Fruit fly (Drosophila melanogaster) whole organism, wandering third instar larva: Measurements from ENCODE around the gene CG14710.

Experiments
- Abd-B ChIP-seq: fragments of >200 bp; optimal IDR thresholded peaks from 2 replicates; lab custom pipeline; 2017; ENCODE audit warnings: missing biosample characterization, missing genetic modification characterization
- GATAd ChIP-seq: sonication (Bioruptor generic); optimal IDR thresholded peaks from 2 replicates; lab custom pipeline; 2016; ENCODE audit warnings: missing biosample characterization, missing genetic modification characterization
- dsf ChIP-seq: sonication (Bioruptor generic); optimal IDR thresholded peaks from 2 replicates; lab custom pipeline; 2016; ENCODE audit warnings: missing biosample characterization, missing genetic modification characterization, borderline replicate concordance
- ey ChIP-seq: fragments of 200-800 bp; sonication (Bioruptor generic); optimal IDR thresholded peaks from 2 replicates; lab custom pipeline; 2016; ENCODE audit warnings: missing biosample characterization, missing genetic modification characterization
- fru ChIP-seq: fragments of 200-800 bp; sonication (Bioruptor generic); optimal IDR thresholded peaks from 3 replicates; lab custom pipeline; 2016; ENCODE audit warnings: missing biosample characterization, mild to moderate bottlenecking, missing genetic modification characterization
- psq ChIP-seq: fragments of 200-800 bp; sonication (Bioruptor generic); optimal IDR thresholded peaks from 3 replicates; lab custom pipeline; 2017; ENCODE audit warnings: missing biosample characterization, mild to moderate bottlenecking, missing genetic modification characterization, moderate library complexity
- sv ChIP-seq: fragments of 200-800 bp; sonication (Bioruptor generic); optimal IDR thresholded peaks from 3 replicates; lab custom pipeline; 2016; ENCODE audit warnings: missing biosample characterization, missing genetic modification characterization
- tai ChIP-seq: sonication (Bioruptor generic); optimal IDR thresholded peaks from 2 replicates; lab custom pipeline; 2016; ENCODE audit warnings: missing biosample characterization, missing genetic modification characterization
- usp ChIP-seq: fragments of >200 bp; optimal IDR thresholded peaks from 2 replicates; lab custom pipeline; 2017; ENCODE audit warnings: missing biosample characterization, missing genetic modification characterization

DNA sequence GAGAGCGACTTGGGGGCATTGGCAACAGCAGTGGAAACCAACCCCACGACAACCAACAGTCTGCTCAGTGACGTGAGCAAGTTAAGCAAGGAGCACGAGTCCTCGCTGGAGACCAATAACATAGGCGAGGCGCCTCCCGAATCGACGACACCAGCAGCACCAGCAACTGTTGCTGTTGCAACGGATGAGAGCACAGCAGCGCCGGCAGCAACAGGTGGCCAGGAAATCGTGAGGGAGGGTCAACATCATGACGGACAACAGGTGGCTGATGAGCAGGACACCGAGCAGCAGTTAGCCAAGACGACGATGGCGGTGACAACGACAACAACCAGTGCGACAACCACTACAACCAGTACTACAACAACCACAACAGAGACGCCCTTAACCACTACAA, 50.1 kb downstream of the CG14710 start:
- TF ChIP-seq usp (no peak), sv (GFP tag; lab: Kevin White, UChicago) (no peak), fru (GFP tag; lab: Kevin White, UChicago) (no peak), dsf (no peak), ey (GFP tag; lab: Kevin White, UChicago) (no peak), Abd-B (GFP tag; lab: Kevin White, UChicago) (no peak), GATAd (no peak), psq (no peak), tai (no peak)
